Worm (Caenorhabditis elegans) whole organism, L4 larva: ENCODE data around the gene gsto-2.

Source experiments
- Y5F2A.4 ChIP-seq: fragments of 200-800 bp; sonication (Bioruptor generic); optimal IDR thresholded peaks from 2 replicates; lab custom pipeline; 2018; ENCODE audit warnings: mild to moderate bottlenecking, missing genetic modification characterization, missing compliant biosample characterization
- nhr-111 ChIP-seq: fragments of 200-800 bp; sonication (Bioruptor generic); optimal IDR thresholded peaks from 2 replicates; lab custom pipeline; 2018; ENCODE audit warnings: mild to moderate bottlenecking, missing genetic modification characterization, missing compliant biosample characterization
- nhr-25 ChIP-seq: sonication (generic microtip); optimal IDR thresholded peaks from 2 replicates; lab custom pipeline; 2017; ENCODE audit warnings: missing genetic modification characterization, mild to moderate bottlenecking, missing compliant biosample characterization, antibody characterized with exemption, moderate library complexity, borderline replicate concordance; ENCODE audit not compliant: insufficient read depth
- nhr-77 ChIP-seq: fragments of 150-350 bp; optimal IDR thresholded peaks from 2 replicates; lab custom pipeline; 2014; ENCODE audit warnings: missing biosample characterization, missing genetic modification characterization
- php-3 ChIP-seq: fragments of 200-800 bp; sonication (Bioruptor generic); IDR thresholded peaks from 2 replicates; pipeline ENCODE4 v1.3.6; 2022; ENCODE audit warnings: missing genetic modification reagents, missing genetic modification characterization, missing compliant biosample characterization
- tag-97 ChIP-seq: fragments of 200-800 bp; sonication (Bioruptor generic); IDR thresholded peaks from 2 replicates; pipeline ENCODE4 v1.3.6; 2022; ENCODE audit warnings: missing genetic modification characterization, missing compliant biosample characterization

- TF ChIP-seq Y5F2A.4 (no peak), php-3 (GFP tag; lab: Robert Waterston, UW) (no peak), tag-97 (GFP tag; lab: Robert Waterston, UW) (no peak), nhr-111 (GFP tag; lab: Kevin White, UChicago) (no peak), nhr-25 (no peak), nhr-77 (tag; lab: Kevin White, UChicago) (no peak)
These were observed 29.8 kb upstream of the gsto-2 start, which contains the start of gene idpp-15 for ce11 chrIII:8524773-8525172.
